Worm (Caenorhabditis elegans): ENCODE measurements around the gene popl-7.

Gene popl-7

ce11 chrIV:13390770-13391169 lies 20.3 kb downstream of the popl-7 start:
- TF ChIP-seq nhr-27 (tag; optimal IDR thresholded peaks at IDR 0.05): no peak
- TF ChIP-seq repo-1 (tag; optimal IDR thresholded peaks at IDR 0.05): peak; percentile 52

DNA sequence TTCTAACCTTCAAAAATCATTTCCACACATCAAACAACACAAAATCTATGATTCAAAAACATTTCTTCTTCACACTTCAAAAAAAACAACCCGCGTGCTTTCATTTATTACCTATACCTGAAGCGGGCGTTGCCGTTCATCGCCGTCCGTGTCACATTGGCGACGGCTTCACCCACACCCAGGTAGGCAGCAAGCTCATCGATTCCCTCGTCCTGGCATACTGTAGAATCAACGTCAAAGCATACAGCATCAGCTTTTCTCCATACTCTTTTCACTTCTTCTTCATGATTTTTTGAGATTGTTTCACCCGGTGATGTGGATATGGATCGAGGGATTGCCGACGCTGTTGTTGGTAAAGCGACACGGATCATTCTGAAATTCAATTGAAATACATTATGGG lies 21.7 kb downstream of the popl-7 start:
- TF ChIP-seq mxl-1 (tag; optimal IDR thresholded peaks at IDR 0.05) (no peak), hsf-1 (GFP tag; IDR thresholded peaks at IDR 0.05) (0 out of 2 replicates have a peak, but pooled peaks have one; percentile 40), madf-10 (tag; optimal IDR thresholded peaks at IDR 0.05) (no peak), dox-1 (GFP tag; IDR thresholded peaks at IDR 0.05) (0 out of 2 replicates have a peak, but pooled peaks have one; percentile 28), zim-3 (tag; optimal IDR thresholded peaks at IDR 0.05) (peak; percentile 67), pbrm-1 (GFP tag; IDR thresholded peaks at IDR 0.05) (no peak), fkh-3 (tag; optimal IDR thresholded peaks at IDR 0.05) (no peak), ztf-26 (tag; optimal IDR thresholded peaks at IDR 0.05) (peak; percentile 35)

DNA sequence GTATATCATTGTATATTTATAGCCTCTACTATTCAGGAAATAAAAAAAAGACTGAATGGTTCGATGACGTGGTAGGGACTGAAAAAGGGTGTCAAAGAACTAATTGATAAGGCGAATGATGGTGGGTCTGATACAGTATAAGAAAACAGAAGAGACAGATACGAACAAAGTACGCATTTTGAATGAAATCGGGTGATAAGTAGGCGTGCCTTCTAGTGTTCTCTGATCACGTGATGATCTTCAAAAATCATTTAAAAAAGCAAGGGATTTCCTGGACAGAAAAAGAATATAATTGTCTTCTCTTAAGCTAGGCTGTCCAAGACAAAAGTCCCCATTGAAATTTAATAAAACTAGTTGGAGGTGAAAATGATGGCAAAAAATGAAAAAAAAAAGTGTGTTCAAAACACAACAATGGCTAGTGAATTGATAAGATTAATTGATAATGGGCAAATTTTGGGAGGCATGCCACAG lies 22.8 kb downstream of the popl-7 start:
- TF ChIP-seq ceh-79 (tag; optimal IDR thresholded peaks at IDR 0.05) (no peak), ceh-27 (GFP tag; optimal IDR thresholded peaks at IDR 0.05) (no peak), ztf-18 (tag; optimal IDR thresholded peaks at IDR 0.05) (no peak), aptf-3 (GFP tag; IDR thresholded peaks at IDR 0.05) (no peak), egrh-3 (GFP tag; IDR thresholded peaks at IDR 0.05) (no peak), B0019.2 (GFP tag; conservative IDR thresholded peaks at IDR 0.05) (no peak), ztf-28 (GFP tag; IDR thresholded peaks at IDR 0.05) (no peak), sptf-2 (GFP tag; optimal IDR thresholded peaks at IDR 0.05) (no peak), unc-130 (GFP tag; optimal IDR thresholded peaks at IDR 0.05) (no peak), dpff-1 (tag; optimal IDR thresholded peaks at IDR 0.05) (no peak), lin-26 (GFP tag; IDR thresholded peaks at IDR 0.05) (no peak), Y53G8AR.9 (GFP tag; conservative IDR thresholded peaks at IDR 0.05) (0 out of 2 replicates have a peak, but pooled peaks have one; percentile 41), Y53F4B.3 (GFP tag; IDR thresholded peaks at IDR 0.05) (no peak), nhr-120 (GFP tag; IDR thresholded peaks at IDR 0.05) (no peak), ceh-91 (GFP tag; IDR thresholded peaks at IDR 0.05) (no peak), snpc-4 (GFP tag; optimal IDR thresholded peaks at IDR 0.05) (no peak), snpc-4 (tag; optimal IDR thresholded peaks at IDR 0.05) (peak in 1 of 4 experiments; percentile 0), mes-4 (tag; optimal IDR thresholded peaks at IDR 0.05) (no peak), dox-1 (GFP tag; IDR thresholded peaks at IDR 0.05) (no peak), bed-2 (GFP tag; IDR thresholded peaks at IDR 0.05) (no peak), lin-35 (GFP tag; optimal IDR thresholded peaks at IDR 0.05) (no peak), hlh-26 (GFP tag; conservative IDR thresholded peaks at IDR 0.05) (no peak), lsy-27 (tag; optimal IDR thresholded peaks at IDR 0.05; ENCODE audit: borderline replicate concordance, insufficient read depth) (no peak), ztf-26 (tag; optimal IDR thresholded peaks at IDR 0.05) (peak; percentile 55), ztf-22 (GFP tag; optimal IDR thresholded peaks at IDR 0.05) (peak; percentile 38), Y79H2A.3 (GFP tag; conservative IDR thresholded peaks at IDR 0.05) (no peak), cebp-1 (GFP tag; IDR thresholded peaks at IDR 0.05) (no peak; the same call in 1 of the 2 replicates), cebp-1 (tag; optimal IDR thresholded peaks at IDR 0.05) (peak; percentile 34), F57A8.1 (GFP tag; optimal IDR thresholded peaks at IDR 0.05) (no peak), cebp-2 (GFP tag; IDR thresholded peaks at IDR 0.05) (no peak), madf-3 (GFP tag; IDR thresholded peaks at IDR 0.05) (no peak), nhr-27 (tag; optimal IDR thresholded peaks at IDR 0.05) (no peak), athp-1 (tag; optimal IDR thresholded peaks at IDR 0.05) (no peak), atf-7 (tag; optimal IDR thresholded peaks at IDR 0.05) (peak; percentile 44), C17E4.6 (GFP tag; IDR thresholded peaks at IDR 0.05) (no peak), ceh-40 (GFP tag; IDR thresholded peaks at IDR 0.05) (no peak), Y67H2A.10 (GFP tag; conservative IDR thresholded peaks at IDR 0.05) (no peak), ztf-25 (GFP tag; IDR thresholded peaks at IDR 0.05) (no peak), rcor-1 (GFP tag; IDR thresholded peaks at IDR 0.05) (no peak)

Measured in whole organism, young adult.